Worm (Caenorhabditis elegans): ENCODE data around the gene bus-4.
"Not testable (repeated sequence)": the region's sequence is repeated elsewhere in the genome, so short reads cannot be mapped to it uniquely, and the experiment has no call there.

DNA sequence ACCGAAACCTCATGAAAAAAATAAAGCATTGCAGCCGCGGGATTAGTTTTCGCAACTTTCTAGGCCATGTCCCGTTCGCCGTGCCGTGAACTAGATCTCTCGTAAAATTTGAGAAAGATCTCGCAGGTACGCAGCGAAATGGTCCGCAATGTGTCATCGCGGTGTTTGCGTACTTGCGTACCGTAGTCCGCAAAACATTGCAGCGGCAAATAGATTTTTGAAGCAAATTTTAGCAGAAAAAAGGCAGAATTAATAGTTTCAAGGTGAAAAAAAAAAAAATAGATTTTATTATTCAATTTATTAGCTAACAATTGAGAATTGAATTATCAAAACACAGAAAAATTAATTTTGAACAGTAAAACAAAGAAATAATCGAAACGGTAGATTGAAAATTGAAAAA lies 39.9 kb downstream of the bus-4 start:
- TF ChIP-seq ztf-11 (tag; optimal IDR thresholded peaks at IDR 0.05); sem-2 (GFP tag; optimal IDR thresholded peaks at IDR 0.05); unc-62 (GFP tag; optimal IDR thresholded peaks at IDR 0.05); elt-3 (tag; optimal IDR thresholded peaks at IDR 0.05); nhr-2 (tag; optimal IDR thresholded peaks at IDR 0.05); ceh-39 (tag; optimal IDR thresholded peaks at IDR 0.05); snpc-4 (tag; optimal IDR thresholded peaks at IDR 0.05); nhr-76 (tag; optimal IDR thresholded peaks at IDR 0.05); blmp-1 (tag; optimal IDR thresholded peaks at IDR 0.05): not testable (repeated sequence)
